Fruit fly (Drosophila melanogaster) whole organism, embryonic: ENCODE measurements around the gene CG13096.

Experiments used
- BEAF-32 ChIP-seq: fragments of 200-800 bp; sonication (Bioruptor generic); optimal IDR thresholded peaks from 3 replicates; lab custom pipeline; 2017; ENCODE audit warnings: missing biosample characterization, missing genetic modification characterization, mild to moderate bottlenecking, moderate library complexity, missing genetic modification reagents
- CG1024 ChIP-seq: fragments of 200-800 bp; sonication (Bioruptor generic); IDR thresholded peaks from 2 replicates; pipeline ENCODE4 v1.3.6; 2022; ENCODE audit warnings: missing biosample characterization, missing genetic modification characterization
- CG10274 ChIP-seq: fragments of 200-800 bp; sonication (Bioruptor generic); optimal IDR thresholded peaks from 3 replicates; lab custom pipeline; 2017; ENCODE audit warnings: missing biosample characterization, mild to moderate bottlenecking, missing genetic modification characterization
- CG11398 ChIP-seq: fragments of 200-800 bp; sonication (Bioruptor generic); optimal IDR thresholded peaks from 2 replicates; lab custom pipeline; 2016; ENCODE audit warnings: missing biosample characterization, missing genetic modification characterization
- CG12071 ChIP-seq: fragments of 200-800 bp; sonication (Bioruptor generic); optimal IDR thresholded peaks from 3 replicates; lab custom pipeline; 2018; ENCODE audit warnings: missing biosample characterization, mild to moderate bottlenecking, missing genetic modification characterization
- CG12155 ChIP-seq: fragments of 200-800 bp; sonication (Bioruptor generic); optimal IDR thresholded peaks from 3 replicates; lab custom pipeline; 2016; ENCODE audit warnings: missing biosample characterization, missing genetic modification characterization
- CG12219 ChIP-seq: fragments of 200-800 bp; sonication (Bioruptor generic); optimal IDR thresholded peaks from 3 replicates; lab custom pipeline; 2018; ENCODE audit warnings: missing biosample characterization, mild to moderate bottlenecking, missing genetic modification characterization
- CG12236 ChIP-seq: fragments of 200-800 bp; sonication (Bioruptor generic); optimal IDR thresholded peaks from 2 replicates; lab custom pipeline; 2016; ENCODE audit warnings: missing biosample characterization, missing genetic modification characterization
- CG12744 ChIP-seq: fragments of 200-800 bp; sonication (Bioruptor generic); optimal IDR thresholded peaks from 2 replicates; lab custom pipeline; 2016; ENCODE audit warnings: missing biosample characterization, missing genetic modification characterization
- CG14710 ChIP-seq: fragments of 200-800 bp; sonication (Bioruptor generic); optimal IDR thresholded peaks from 3 replicates; lab custom pipeline; 2019; ENCODE audit warnings: missing biosample characterization, mild to moderate bottlenecking, missing genetic modification characterization, moderate library complexity
- CG15514 ChIP-seq: fragments of 200-800 bp; sonication (Bioruptor generic); optimal IDR thresholded peaks from 3 replicates; lab custom pipeline; 2017; ENCODE audit warnings: missing biosample characterization, missing genetic modification characterization, mild to moderate bottlenecking, moderate library complexity, missing genetic modification reagents
- CG17361 ChIP-seq: fragments of 200-800 bp; sonication (Bioruptor generic); IDR thresholded peaks from 3 replicates; pipeline ENCODE4 v1.3.6; 2022; ENCODE audit warnings: missing biosample characterization, missing genetic modification characterization
- CG30020 ChIP-seq: fragments of 200-800 bp; optimal IDR thresholded peaks from 2 replicates; lab custom pipeline; 2019; ENCODE audit warnings: missing biosample characterization, mild to moderate bottlenecking, missing genetic modification characterization, moderate library complexity
- CG30403 ChIP-seq: fragments of 200-800 bp; sonication (Bioruptor generic); optimal IDR thresholded peaks from 3 replicates; lab custom pipeline; 2016; ENCODE audit warnings: missing biosample characterization, missing genetic modification characterization
- CG30431 ChIP-seq: fragments of 200-800 bp; sonication (Bioruptor generic); optimal IDR thresholded peaks from 2 replicates; lab custom pipeline; 2017; ENCODE audit warnings: missing biosample characterization, missing genetic modification characterization
- CG33213 ChIP-seq: fragments of 200-800 bp; sonication (Bioruptor generic); optimal IDR thresholded peaks from 3 replicates; lab custom pipeline; 2016; ENCODE audit warnings: missing biosample characterization, missing genetic modification characterization
- CG34376 ChIP-seq: fragments of 200-800 bp; sonication (Bioruptor generic); optimal IDR thresholded peaks from 2 replicates; lab custom pipeline; 2018; ENCODE audit warnings: missing biosample characterization, mild to moderate bottlenecking, missing genetic modification characterization
- CG4424 ChIP-seq: fragments of 200-800 bp; sonication (Bioruptor generic); optimal IDR thresholded peaks from 3 replicates; lab custom pipeline; 2016; ENCODE audit warnings: missing biosample characterization, missing genetic modification characterization
- CG6765 ChIP-seq: fragments of 200-800 bp; sonication (Bioruptor generic); optimal IDR thresholded peaks from 3 replicates; lab custom pipeline; 2017; ENCODE audit warnings: missing biosample characterization, mild to moderate bottlenecking, missing genetic modification characterization
- CG7987 ChIP-seq: fragments of 200-800 bp; sonication (Bioruptor generic); optimal IDR thresholded peaks from 2 replicates; lab custom pipeline; 2018; ENCODE audit warnings: missing biosample characterization, mild to moderate bottlenecking, missing genetic modification characterization, moderate library complexity
- CG8924 ChIP-seq: fragments of 200-800 bp; optimal IDR thresholded peaks from 3 replicates; lab custom pipeline; 2019; ENCODE audit warnings: missing biosample characterization, mild to moderate bottlenecking, missing genetic modification characterization, moderate library complexity
- CG8944 ChIP-seq: fragments of 200-800 bp; sonication (Bioruptor generic); optimal IDR thresholded peaks from 3 replicates; lab custom pipeline; 2016; ENCODE audit warnings: missing biosample characterization, missing genetic modification characterization
- CG9817 ChIP-seq: fragments of 200-800 bp; sonication (Bioruptor generic); optimal IDR thresholded peaks from 2 replicates; lab custom pipeline; 2018; ENCODE audit warnings: missing biosample characterization, mild to moderate bottlenecking, missing genetic modification characterization, moderate library complexity
- Deaf1 ChIP-seq: fragments of 200-800 bp; optimal IDR thresholded peaks from 3 replicates; lab custom pipeline; 2019; ENCODE audit warnings: missing biosample characterization, mild to moderate bottlenecking, missing genetic modification characterization, moderate library complexity
- Eip74EF ChIP-seq, 2 experiments: fragments of 200-800 bp in 1 of 2; fragments of >200 bp in 1 of 2; sonication (Bioruptor generic) in 1 of 2; optimal IDR thresholded peaks; 2 replicates each; lab custom pipeline; 2017 to 2019; ENCODE audit warnings: missing biosample characterization in 2 of 2, missing genetic modification characterization in 2 of 2, mild to moderate bottlenecking in 1 of 2, moderate library complexity in 1 of 2
- HmgD ChIP-seq: fragments of 200-800 bp; sonication (Bioruptor generic); optimal IDR thresholded peaks from 3 replicates; lab custom pipeline; 2016; ENCODE audit warnings: missing biosample characterization, missing genetic modification characterization
- Jarid2 ChIP-seq: fragments of 200-800 bp; sonication (Bioruptor generic); optimal IDR thresholded peaks from 3 replicates; lab custom pipeline; 2017; ENCODE audit warnings: mild to moderate bottlenecking, missing biosample characterization, missing genetic modification reagents, missing genetic modification characterization
- MESR4 ChIP-seq: fragments of 200-800 bp; sonication (Bioruptor generic); optimal IDR thresholded peaks from 2 replicates; lab custom pipeline; 2018; ENCODE audit warnings: missing biosample characterization, mild to moderate bottlenecking, missing genetic modification characterization, moderate library complexity
- MTF-1 ChIP-seq: fragments of 200-800 bp; sonication (Bioruptor generic); optimal IDR thresholded peaks from 2 replicates; lab custom pipeline; 2018; ENCODE audit warnings: missing biosample characterization, mild to moderate bottlenecking, missing genetic modification characterization, borderline replicate concordance
- Med ChIP-seq: fragments of 200-800 bp; sonication (Bioruptor generic); peaks from one replicate; lab custom pipeline; 2016; ENCODE audit warnings: missing biosample characterization, missing genetic modification characterization, mild to moderate bottlenecking, inconsistent platforms, moderate library complexity
- Scr ChIP-seq: fragments of 200-800 bp; sonication (Bioruptor generic); IDR thresholded peaks from 2 replicates; pipeline ENCODE4 v1.3.6; 2022; ENCODE audit warnings: missing biosample characterization, missing genetic modification characterization; ENCODE audit not compliant: partially characterized antibody
- Ssrp ChIP-seq: fragments of 200-800 bp; sonication (Bioruptor generic); optimal IDR thresholded peaks from 2 replicates; lab custom pipeline; 2018; ENCODE audit warnings: missing biosample characterization, mild to moderate bottlenecking, missing genetic modification characterization, moderate library complexity
- az2 ChIP-seq: fragments of 200-800 bp; sonication (Bioruptor generic); optimal IDR thresholded peaks from 3 replicates; lab custom pipeline; 2016; ENCODE audit warnings: missing biosample characterization, missing genetic modification characterization
- chn ChIP-seq: fragments of 200-800 bp; sonication (Bioruptor generic); optimal IDR thresholded peaks from 2 replicates; lab custom pipeline; 2016; ENCODE audit warnings: missing biosample characterization, missing genetic modification characterization
- crol ChIP-seq: fragments of 200-800 bp; sonication (Bioruptor generic); IDR thresholded peaks from 2 replicates; pipeline ENCODE4 v1.3.6; 2022; ENCODE audit warnings: missing biosample characterization, missing genetic modification characterization
- cwo ChIP-seq: fragments of 200-800 bp; sonication (Bioruptor generic); optimal IDR thresholded peaks from 3 replicates; lab custom pipeline; 2017; ENCODE audit warnings: missing biosample characterization, missing genetic modification characterization, mild to moderate bottlenecking, moderate library complexity, missing genetic modification reagents
- dan ChIP-seq: fragments of 200-800 bp; sonication (Bioruptor generic); IDR thresholded peaks from 2 replicates; pipeline ENCODE4 v1.3.6; 2022; ENCODE audit warnings: missing biosample characterization, missing genetic modification characterization
- dysf ChIP-seq: fragments of 200-800 bp; sonication (Bioruptor generic); IDR thresholded peaks from 3 replicates; pipeline ENCODE4 v1.3.6; 2022; ENCODE audit warnings: missing biosample characterization, missing genetic modification characterization
- fd3F ChIP-seq: fragments of 200-800 bp; sonication (Bioruptor generic); optimal IDR thresholded peaks from 2 replicates; lab custom pipeline; 2018; ENCODE audit warnings: missing biosample characterization, mild to moderate bottlenecking, missing genetic modification characterization, moderate library complexity
- gsb-n ChIP-seq: fragments of 200-800 bp; sonication (Bioruptor generic); optimal IDR thresholded peaks from 3 replicates; lab custom pipeline; 2018; ENCODE audit warnings: missing biosample characterization, mild to moderate bottlenecking, missing genetic modification characterization
- lilli ChIP-seq: fragments of 200-800 bp; sonication (Bioruptor generic); optimal IDR thresholded peaks from 3 replicates; lab custom pipeline; 2016; ENCODE audit warnings: missing biosample characterization, missing genetic modification characterization
- nerfin-2 ChIP-seq: fragments of 200-800 bp; sonication (Bioruptor generic); IDR thresholded peaks from 2 replicates; pipeline ENCODE4 v1.3.6; 2022; ENCODE audit warnings: missing biosample characterization, missing genetic modification characterization; ENCODE audit not compliant: partially characterized antibody
- pb ChIP-seq: fragments of 200-800 bp; sonication (Bioruptor generic); optimal IDR thresholded peaks from 3 replicates; lab custom pipeline; 2016; ENCODE audit warnings: missing biosample characterization, missing genetic modification characterization
- sc ChIP-seq, 3 experiments: fragments of >200 bp in 2 of 3; fragments of 200-800 bp in 1 of 3; sonication (Bioruptor generic) in 1 of 3; optimal IDR thresholded peaks; 2 replicates in 2 of 3; 3 replicates in 1 of 3; lab custom pipeline; 2017; ENCODE audit warnings: mild to moderate bottlenecking in 1 of 3, missing biosample characterization in 1 of 3, missing genetic modification characterization in 1 of 3, missing genetic modification reagents in 1 of 3
- sd ChIP-seq: fragments of 200-800 bp; sonication (Bioruptor generic); optimal IDR thresholded peaks from 3 replicates; lab custom pipeline; 2018; ENCODE audit warnings: missing biosample characterization, mild to moderate bottlenecking, missing genetic modification characterization, moderate library complexity
- shn ChIP-seq: fragments of 200-800 bp; sonication (Bioruptor generic); optimal IDR thresholded peaks from 3 replicates; lab custom pipeline; 2016; ENCODE audit warnings: missing biosample characterization, missing genetic modification characterization
- slou ChIP-seq: fragments of 200-800 bp; sonication (Bioruptor generic); optimal IDR thresholded peaks from 3 replicates; lab custom pipeline; 2016; ENCODE audit warnings: missing biosample characterization, missing genetic modification characterization
- twi ChIP-seq: fragments of 200-800 bp; optimal IDR thresholded peaks from 2 replicates; lab custom pipeline; 2019; ENCODE audit warnings: missing biosample characterization, mild to moderate bottlenecking, missing genetic modification characterization, moderate library complexity
- vvl ChIP-seq: fragments of 200-800 bp; sonication (Bioruptor generic); IDR thresholded peaks from 2 replicates; pipeline ENCODE4 v1.3.6; 2022; ENCODE audit warnings: missing biosample characterization, missing genetic modification characterization
- zfh1 ChIP-seq: fragments of 200-800 bp; sonication (Bioruptor generic); IDR thresholded peaks from 3 replicates; pipeline ENCODE4 v1.3.6; 2022; ENCODE audit warnings: missing biosample characterization, missing genetic modification characterization

CG13096 gene

DNA sequence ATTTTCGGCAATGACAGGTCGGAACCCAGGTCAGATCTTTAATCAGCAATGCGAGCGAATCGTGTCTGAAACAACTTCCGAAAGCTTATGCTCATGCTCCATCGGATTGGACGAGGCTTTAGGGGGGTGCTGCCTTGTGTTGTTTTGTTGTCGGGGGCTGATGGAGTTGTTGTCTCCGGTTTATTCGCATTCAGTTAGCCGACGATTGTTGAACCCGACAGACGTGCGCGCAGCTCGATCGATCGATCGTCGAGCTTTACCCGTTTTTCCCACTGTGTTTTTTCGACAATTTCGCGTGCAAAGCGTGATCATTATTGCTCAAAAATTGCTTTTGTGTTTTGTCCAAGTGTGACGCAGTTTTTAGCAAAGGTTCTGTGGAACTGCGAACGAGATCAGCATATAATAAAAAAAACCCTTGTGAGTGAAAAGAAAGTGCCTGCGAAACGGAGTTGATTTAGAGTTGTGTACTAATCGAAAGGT, 17.3 kb upstream of the CG13096 start, which contains the start of gene CG17834 (continued):
- TF ChIP-seq CG17361 (GFP tag; lab: Robert Waterston, UW) (no peak; the same call in 2 of the 3 replicates), slou (GFP tag; lab: Kevin White, UChicago) (no peak), CG1024 (GFP tag; lab: Robert Waterston, UW) (no peak), Eip74EF (GFP tag; optimal IDR thresholded peaks at IDR 0.05; lab: Kevin White, UChicago) (peak in 1 of 2 experiments; percentile 33), CG30431 (no peak), Deaf1 (tag; lab: Kevin White, UChicago) (peak; percentile 87), vvl (GFP tag; lab: Robert Waterston, UW) (0 out of 2 replicates have a peak, but pooled peaks have one; percentile 26), cwo (GFP tag; lab: Kevin White, UChicago) (peak; percentile 67), lilli (GFP tag; lab: Kevin White, UChicago) (no peak), twi (tag; lab: Kevin White, UChicago) (no peak), CG12071 (no peak), dan (GFP tag; lab: Robert Waterston, UW) (no peak), Ssrp (tag; lab: Kevin White, UChicago) (no peak), CG7987 (GFP tag; lab: Kevin White, UChicago) (peak; percentile 29), MESR4 (GFP tag; lab: Kevin White, UChicago) (no peak), MTF-1 (GFP tag; lab: Kevin White, UChicago) (peak; percentile 27), crol (peak; percentile 77), gsb-n (tag; lab: Kevin White, UChicago) (no peak), CG33213 (no peak), Med (peak; percentile 70), CG4424 (no peak), BEAF-32 (GFP tag; lab: Kevin White, UChicago) (no peak), CG14710 (tag; lab: Kevin White, UChicago) (no peak), CG11398 (GFP tag; lab: Kevin White, UChicago) (no peak), CG15514 (GFP tag; lab: Kevin White, UChicago) (peak; percentile 7), zfh1 (no peak), dysf (GFP tag; lab: Robert Waterston, UW) (no peak), CG12236 (GFP tag; lab: Kevin White, UChicago) (no peak), Scr (GFP tag; lab: Robert Waterston, UW) (no peak), pb (GFP tag; lab: Kevin White, UChicago) (no peak), shn (GFP tag; lab: Kevin White, UChicago) (no peak), CG12744 (GFP tag; lab: Kevin White, UChicago) (no peak), CG12155 (no peak), chn (GFP tag; lab: Kevin White, UChicago) (no peak), CG30020 (no peak), CG10274 (no peak), CG30403 (GFP tag; lab: Kevin White, UChicago) (no peak), fd3F (GFP tag; lab: Kevin White, UChicago) (no peak), CG6765 (peak; percentile 40), sc (optimal IDR thresholded peaks at IDR 0.05; lab: Kevin White, UChicago) (no peak), sc (GFP tag; optimal IDR thresholded peaks at IDR 0.05; lab: Kevin White, UChicago) (no peak), CG8924 (tag; lab: Kevin White, UChicago) (no peak), nerfin-2 (GFP tag; lab: Robert Waterston, UW) (no peak), Jarid2 (peak; percentile 88), HmgD (no peak), CG12219 (GFP tag; lab: Kevin White, UChicago) (no peak), CG34376 (GFP tag; lab: Kevin White, UChicago) (peak; percentile 87), az2 (no peak), CG9817 (tag; lab: Kevin White, UChicago) (no peak), sd (no peak), CG8944 (GFP tag; lab: Kevin White, UChicago) (no peak)
